Worm (Caenorhabditis elegans) whole organism, late embryonic: ENCODE data around the gene K10D11.6.

ENCODE experiments used
- ceh-22 ChIP-seq: sonication (generic microtip); optimal IDR thresholded peaks from 2 replicates; lab custom pipeline; 2017; ENCODE audit warnings: missing biosample characterization, missing genetic modification characterization
- ceh-34 ChIP-seq: sonication (generic microtip); optimal IDR thresholded peaks from 2 replicates; lab custom pipeline; 2016; ENCODE audit warnings: mild to moderate bottlenecking, missing genetic modification characterization, missing compliant biosample characterization
- ceh-9 ChIP-seq: sonication (generic microtip); optimal IDR thresholded peaks from 2 replicates; lab custom pipeline; 2016; ENCODE audit warnings: mild to moderate bottlenecking, missing genetic modification characterization, inconsistent platforms, missing compliant biosample characterization
- che-1 ChIP-seq: sonication (generic microtip); optimal IDR thresholded peaks from 2 replicates; lab custom pipeline; 2016; ENCODE audit warnings: mild to moderate bottlenecking, missing genetic modification characterization, missing compliant biosample characterization
- fkh-10 ChIP-seq: fragments of 150-350 bp; optimal IDR thresholded peaks from 2 replicates; lab custom pipeline; 2014; ENCODE audit warnings: missing biosample characterization, missing genetic modification reagents, missing genetic modification characterization
- sox-4 ChIP-seq: sonication (generic microtip); optimal IDR thresholded peaks from 2 replicates; lab custom pipeline; 2017; ENCODE audit warnings: mild to moderate bottlenecking, missing genetic modification characterization, inconsistent platforms, missing compliant biosample characterization

DNA sequence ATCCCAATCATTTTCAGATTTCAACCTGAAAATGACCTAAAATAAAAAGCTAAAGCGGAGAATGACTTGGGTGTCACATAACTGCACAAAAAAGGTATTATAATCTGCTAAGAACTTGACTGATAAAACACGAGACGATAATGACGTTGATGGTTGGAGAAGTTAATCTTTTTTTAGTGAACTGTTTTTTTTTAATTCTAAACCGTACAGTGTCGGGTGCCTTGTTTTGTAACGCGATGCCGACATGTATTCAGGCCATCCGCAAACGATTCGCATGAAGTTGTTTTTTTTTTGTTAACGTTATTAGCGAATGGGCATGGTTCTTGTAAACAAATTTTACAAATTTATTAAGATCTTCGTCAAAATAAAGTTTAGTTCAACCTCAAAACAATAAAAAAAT, at the start of gene K10D11.6:
- TF ChIP-seq ceh-34 (tag; lab: Kevin White, UChicago): no peak
- no peak for TF ChIP-seq ceh-22 (tag; lab: Kevin White, UChicago)
- no peak for TF ChIP-seq che-1 (tag; lab: Kevin White, UChicago)
- TF ChIP-seq ceh-9: no peak
- no peak for TF ChIP-seq fkh-10 (GFP tag; lab: Kevin White, UChicago)
- no peak for TF ChIP-seq sox-4
